Fruit fly (Drosophila melanogaster): Measurements from ENCODE around the gene CG14722.
A peak's percentile ranks its signal among the peaks of the same experiment; 100 is the strongest.

DNA sequence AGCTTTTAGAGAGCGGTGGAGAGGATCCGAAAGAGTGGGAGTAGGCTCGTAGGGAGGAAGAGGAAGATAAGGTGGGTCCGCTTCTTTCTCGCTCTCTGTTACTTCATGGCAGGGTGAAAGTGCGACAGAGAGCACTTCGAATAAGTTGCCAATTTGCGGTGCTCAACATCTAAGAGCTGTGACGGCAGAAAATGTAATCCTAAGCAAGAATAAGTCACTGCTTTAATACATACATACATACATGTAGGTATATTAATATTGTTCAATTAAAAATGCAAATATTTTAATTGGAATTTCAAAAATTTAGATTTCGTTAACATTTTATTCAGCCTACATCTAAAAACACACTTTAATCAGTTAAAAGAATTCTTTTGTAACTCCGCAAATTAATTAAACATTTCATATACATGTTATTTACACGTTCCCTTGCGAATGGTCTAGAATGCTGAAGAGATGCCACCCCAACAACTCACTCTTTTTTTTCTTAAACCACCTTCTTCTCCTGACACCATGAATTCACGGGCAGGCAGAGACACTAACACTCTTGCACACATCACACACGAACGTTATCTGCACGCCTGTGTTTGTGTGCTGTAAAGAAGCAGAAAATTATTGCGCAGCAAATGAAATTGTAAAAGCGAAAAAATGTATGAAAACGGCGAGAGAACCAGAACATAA is 17.0 kb downstream of the CG14722 start:
- TF ChIP-seq vri (GFP tag; optimal IDR thresholded peaks at IDR 0.05), result peak; percentile 18
- no peak for TF ChIP-seq Lpt (GFP tag; optimal IDR thresholded peaks at IDR 0.05)
- TF ChIP-seq CG6163 (GFP tag; IDR thresholded peaks at IDR 0.05), result no peak
- TF ChIP-seq dsx (GFP tag; optimal IDR thresholded peaks at IDR 0.05; ENCODE audit: poor library complexity, severe bottlenecking), result no peak
- TF ChIP-seq CG11902 (GFP tag; optimal IDR thresholded peaks at IDR 0.05), result no peak
- TF ChIP-seq CG32006 (GFP tag; optimal IDR thresholded peaks at IDR 0.05), result peak; percentile 58
- TF ChIP-seq Smox (GFP tag; optimal IDR thresholded peaks at IDR 0.05), result peak; percentile 60
- TF ChIP-seq Gug (GFP tag; IDR thresholded peaks at IDR 0.05), result no peak
- no peak for TF ChIP-seq fd59A (GFP tag; optimal IDR thresholded peaks at IDR 0.05)
